Worm (Caenorhabditis elegans) whole organism, young adult: Measurements from ENCODE around the gene F57C2.4.
A peak's percentile ranks its signal among the peaks of the same experiment; 100 is the strongest.

Source experiments
- C06A6.2 ChIP-seq: fragments of 200-800 bp; sonication (Bioruptor generic); conservative IDR thresholded peaks from 2 replicates; pipeline ENCODE4 v1.3.6; 2022; ENCODE audit warnings: missing genetic modification characterization, missing compliant biosample characterization
- C17E4.6 ChIP-seq: fragments of 200-800 bp; sonication (Bioruptor generic); IDR thresholded peaks from 2 replicates; pipeline ENCODE4 v1.3.6; 2022; ENCODE audit warnings: missing genetic modification reagents, missing genetic modification characterization, missing compliant biosample characterization
- D2030.7 ChIP-seq: fragments of 200-800 bp; sonication (Bioruptor generic); IDR thresholded peaks from 2 replicates; pipeline ENCODE4 v1.3.6; 2022; ENCODE audit warnings: missing genetic modification reagents, missing genetic modification characterization, missing compliant biosample characterization
- F22D6.2 ChIP-seq: sonication (generic microtip); optimal IDR thresholded peaks from 2 replicates; lab custom pipeline; 2016; ENCODE audit warnings: mild to moderate bottlenecking, missing genetic modification characterization, missing compliant biosample characterization
- F37B4.10 ChIP-seq: fragments of 200-800 bp; sonication (Bioruptor generic); IDR thresholded peaks from 2 replicates; pipeline ENCODE4 v1.3.6; 2022; ENCODE audit warnings: missing genetic modification characterization, missing compliant biosample characterization
- F39B2.1 ChIP-seq: fragments of 200-800 bp; sonication (Bioruptor generic); IDR thresholded peaks from 2 replicates; pipeline ENCODE4 v1.3.6; 2022; ENCODE audit warnings: missing genetic modification reagents, missing genetic modification characterization, missing compliant biosample characterization
- Y53F4B.3 ChIP-seq: fragments of 200-800 bp; sonication (Bioruptor generic); IDR thresholded peaks from 2 replicates; pipeline ENCODE4 v1.3.6; 2022; ENCODE audit warnings: missing genetic modification reagents, missing genetic modification characterization, missing compliant biosample characterization
- Y53G8AR.9 ChIP-seq: fragments of 200-800 bp; sonication (Bioruptor generic); conservative IDR thresholded peaks from 2 replicates; pipeline ENCODE4 v1.3.6; 2022; ENCODE audit warnings: missing genetic modification reagents, missing genetic modification characterization, missing compliant biosample characterization
- Y67H2A.10 ChIP-seq: fragments of 200-800 bp; sonication (Bioruptor generic); conservative IDR thresholded peaks from 2 replicates; pipeline ENCODE4 v1.3.6; 2022; ENCODE audit warnings: missing genetic modification reagents, missing genetic modification characterization, missing compliant biosample characterization
- ZK185.1 ChIP-seq: sonication (generic microtip); optimal IDR thresholded peaks from 2 replicates; lab custom pipeline; 2016; ENCODE audit warnings: mild to moderate bottlenecking, missing genetic modification characterization, missing compliant biosample characterization; ENCODE audit not compliant: poor library complexity, severe bottlenecking
- akir-1 ChIP-seq: fragments of 200-800 bp; sonication (Bioruptor generic); optimal IDR thresholded peaks from 2 replicates; lab custom pipeline; 2018; ENCODE audit warnings: mild to moderate bottlenecking, missing genetic modification characterization, moderate library complexity, missing compliant biosample characterization
- aptf-2 ChIP-seq: fragments of 200-800 bp; sonication (Bioruptor generic); conservative IDR thresholded peaks from 2 replicates; pipeline ENCODE4 v1.3.6; 2022; ENCODE audit warnings: missing genetic modification reagents, missing genetic modification characterization, missing compliant biosample characterization
- aptf-3 ChIP-seq: fragments of 200-800 bp; sonication (Bioruptor generic); IDR thresholded peaks from 2 replicates; pipeline ENCODE4 v1.3.6; 2022; ENCODE audit warnings: missing genetic modification characterization, missing compliant biosample characterization
- atf-7 ChIP-seq: sonication (generic microtip); optimal IDR thresholded peaks from 2 replicates; lab custom pipeline; 2017; ENCODE audit warnings: mild to moderate bottlenecking, missing genetic modification characterization, missing compliant biosample characterization
- athp-1 ChIP-seq: sonication (generic microtip); optimal IDR thresholded peaks from 2 replicates; lab custom pipeline; 2017; ENCODE audit warnings: mild to moderate bottlenecking, missing genetic modification characterization, missing compliant biosample characterization
- attf-5 ChIP-seq: fragments of 200-800 bp; sonication (Bioruptor generic); optimal IDR thresholded peaks from 2 replicates; lab custom pipeline; 2018; ENCODE audit warnings: mild to moderate bottlenecking, missing genetic modification characterization, missing compliant biosample characterization
- attf-6 ChIP-seq: fragments of 200-800 bp; sonication (Bioruptor generic); IDR thresholded peaks from 2 replicates; pipeline ENCODE4 v1.3.6; 2022; ENCODE audit warnings: missing genetic modification reagents, missing genetic modification characterization, missing compliant biosample characterization
- bed-2 ChIP-seq: fragments of 200-800 bp; sonication (Bioruptor generic); IDR thresholded peaks from 2 replicates; pipeline ENCODE4 v1.3.6; 2022; ENCODE audit warnings: missing genetic modification reagents, missing genetic modification characterization, missing compliant biosample characterization
- ccch-3 ChIP-seq: fragments of 200-800 bp; sonication (Bioruptor generic); optimal IDR thresholded peaks from 2 replicates; lab custom pipeline; 2018; ENCODE audit warnings: mild to moderate bottlenecking, missing genetic modification characterization, missing compliant biosample characterization
- cebp-1 ChIP-seq, 2 experiments: fragments of 200-800 bp in 1 of 2; sonication (Bioruptor generic) in 1 of 2; sonication (generic microtip) in 1 of 2; IDR thresholded peaks in 1 of 2; optimal IDR thresholded peaks in 1 of 2; 2 replicates each; pipeline versions ENCODE4 v1.3.6 to Lab custom; 2017 to 2022; ENCODE audit warnings: missing compliant biosample characterization in 2 of 2, missing genetic modification characterization in 2 of 2, mild to moderate bottlenecking in 1 of 2, missing genetic modification reagents in 1 of 2, moderate library complexity in 1 of 2
- ceh-100 ChIP-seq: fragments of 200-800 bp; sonication (Bioruptor generic); IDR thresholded peaks from 2 replicates; pipeline ENCODE4 v1.3.6; 2022; ENCODE audit warnings: missing genetic modification reagents, missing genetic modification characterization, missing compliant biosample characterization
- ceh-40 ChIP-seq: fragments of 200-800 bp; sonication (Bioruptor generic); IDR thresholded peaks from 2 replicates; pipeline ENCODE4 v1.3.6; 2022; ENCODE audit warnings: missing genetic modification characterization, missing compliant biosample characterization
- chd-7 ChIP-seq: sonication (generic microtip); optimal IDR thresholded peaks from 2 replicates; lab custom pipeline; 2016; ENCODE audit warnings: mild to moderate bottlenecking, missing genetic modification characterization, moderate library complexity, missing compliant biosample characterization
- dox-1 ChIP-seq: fragments of 200-800 bp; sonication (Bioruptor generic); IDR thresholded peaks from 2 replicates; pipeline ENCODE4 v1.3.6; 2022; ENCODE audit warnings: missing genetic modification reagents, missing genetic modification characterization, missing compliant biosample characterization
- efl-1 ChIP-seq: fragments of 150-350 bp; optimal IDR thresholded peaks from 2 replicates; lab custom pipeline; 2014; ENCODE audit warnings: missing biosample characterization, missing genetic modification reagents, missing genetic modification characterization
- egl-18 ChIP-seq: fragments of 200-800 bp; sonication (Bioruptor generic); IDR thresholded peaks from 2 replicates; pipeline ENCODE4 v1.3.6; 2022; ENCODE audit warnings: missing genetic modification reagents, missing genetic modification characterization, missing compliant biosample characterization
- him-1 ChIP-seq: sonication (generic microtip); optimal IDR thresholded peaks from 2 replicates; lab custom pipeline; 2016; ENCODE audit warnings: missing genotype, missing genetic modification reagents, missing genetic modification characterization, missing compliant biosample characterization
- hrde-1 ChIP-seq: sonication (generic microtip); optimal IDR thresholded peaks from 2 replicates; lab custom pipeline; 2016; ENCODE audit warnings: missing genetic modification characterization, mild to moderate bottlenecking, missing compliant biosample characterization, moderate library complexity, missing genotype, missing genetic modification reagents, borderline replicate concordance
- let-526 ChIP-seq: fragments of 200-800 bp; sonication (Bioruptor generic); IDR thresholded peaks from 2 replicates; pipeline ENCODE4 v1.3.6; 2022; ENCODE audit warnings: missing genetic modification reagents, missing genetic modification characterization, missing compliant biosample characterization
- lin-35 ChIP-seq, 3 experiments: fragments of 150-350 bp in 2 of 3; sonication (generic microtip) in 1 of 3; optimal IDR thresholded peaks; 2 replicates each; lab custom pipeline; 2014 to 2018; ENCODE audit warnings: missing biosample characterization in 3 of 3, missing genetic modification characterization in 3 of 3, missing genetic modification reagents in 3 of 3
- lin-40 ChIP-seq: sonication (generic microtip); optimal IDR thresholded peaks from 2 replicates; lab custom pipeline; 2016; ENCODE audit warnings: missing genetic modification characterization, mild to moderate bottlenecking, missing compliant biosample characterization, missing genotype, missing genetic modification reagents
- lir-1 ChIP-seq: fragments of 200-800 bp; sonication (Bioruptor generic); conservative IDR thresholded peaks from 2 replicates; pipeline ENCODE4 v1.3.6; 2022; ENCODE audit warnings: missing genetic modification reagents, missing genetic modification characterization, missing compliant biosample characterization
- madf-6 ChIP-seq: fragments of 200-800 bp; sonication (Bioruptor generic); IDR thresholded peaks from 2 replicates; pipeline ENCODE4 v1.3.6; 2022; ENCODE audit warnings: missing genetic modification reagents, missing genetic modification characterization, missing compliant biosample characterization
- mcd-1 ChIP-seq: fragments of 200-800 bp; sonication (Bioruptor generic); IDR thresholded peaks from 2 replicates; pipeline ENCODE4 v1.3.6; 2022; ENCODE audit warnings: missing genetic modification reagents, missing genetic modification characterization, missing compliant biosample characterization
- nhr-120 ChIP-seq: fragments of 200-800 bp; sonication (Bioruptor generic); IDR thresholded peaks from 2 replicates; pipeline ENCODE4 v1.3.6; 2022; ENCODE audit warnings: missing genetic modification characterization, missing compliant biosample characterization
- pbrm-1 ChIP-seq: fragments of 200-800 bp; sonication (Bioruptor generic); IDR thresholded peaks from 2 replicates; pipeline ENCODE4 v1.3.6; 2022; ENCODE audit warnings: missing genetic modification reagents, missing genetic modification characterization, missing compliant biosample characterization
- rec-8 ChIP-seq, 2 experiments: sonication (generic microtip); optimal IDR thresholded peaks; 2 replicates each; lab custom pipeline; 2016; ENCODE audit warnings: mild to moderate bottlenecking in 2 of 2, missing genetic modification characterization in 2 of 2, missing genetic modification reagents in 2 of 2, missing genotype in 2 of 2, missing biosample characterization in 1 of 2, missing compliant biosample characterization in 1 of 2, moderate library complexity in 1 of 2
- repo-1 ChIP-seq: sonication (generic microtip); optimal IDR thresholded peaks from 2 replicates; lab custom pipeline; 2017; ENCODE audit warnings: mild to moderate bottlenecking, missing genetic modification characterization, missing compliant biosample characterization
- snpc-3.4 ChIP-seq: sonication (generic microtip); optimal IDR thresholded peaks from 2 replicates; lab custom pipeline; 2017; ENCODE audit warnings: missing genetic modification characterization, mild to moderate bottlenecking, missing compliant biosample characterization, antibody characterized with exemption, moderate library complexity, missing genotype, missing genetic modification reagents
- somi-1 ChIP-seq: fragments of 200-800 bp; sonication (Bioruptor generic); optimal IDR thresholded peaks from 2 replicates; lab custom pipeline; 2018; ENCODE audit warnings: mild to moderate bottlenecking, missing genetic modification characterization, missing compliant biosample characterization
- tbp1 ChIP-seq: fragments of 200-800 bp; sonication (Bioruptor generic); optimal IDR thresholded peaks from 2 replicates; lab custom pipeline; 2018; ENCODE audit warnings: mild to moderate bottlenecking, missing genetic modification characterization, missing compliant biosample characterization
- unc-130 ChIP-seq: sonication (generic microtip); optimal IDR thresholded peaks from 2 replicates; lab custom pipeline; 2016; ENCODE audit warnings: missing genetic modification reagents, missing genetic modification characterization, missing compliant biosample characterization
- xnd-1 ChIP-seq: sonication (generic microtip); optimal IDR thresholded peaks from 2 replicates; lab custom pipeline; 2016; ENCODE audit warnings: missing genotype, missing genetic modification reagents, missing genetic modification characterization, missing compliant biosample characterization
- ztf-18 ChIP-seq: sonication (generic microtip); optimal IDR thresholded peaks from 2 replicates; lab custom pipeline; 2016; ENCODE audit warnings: missing genotype, mild to moderate bottlenecking, missing genetic modification characterization, missing compliant biosample characterization
- ztf-26 ChIP-seq: sonication (generic microtip); optimal IDR thresholded peaks from 2 replicates; lab custom pipeline; 2017; ENCODE audit warnings: missing genetic modification characterization, missing compliant biosample characterization
- ztf-28 ChIP-seq: fragments of 200-800 bp; sonication (Bioruptor generic); IDR thresholded peaks from 2 replicates; pipeline ENCODE4 v1.3.6; 2022; ENCODE audit warnings: missing genetic modification reagents, missing genetic modification characterization, missing compliant biosample characterization
- ztf-3 ChIP-seq: fragments of 200-800 bp; sonication (Bioruptor generic); optimal IDR thresholded peaks from 2 replicates; lab custom pipeline; 2018; ENCODE audit warnings: mild to moderate bottlenecking, missing genetic modification characterization, missing compliant biosample characterization

F57C2.4 gene

DNA sequence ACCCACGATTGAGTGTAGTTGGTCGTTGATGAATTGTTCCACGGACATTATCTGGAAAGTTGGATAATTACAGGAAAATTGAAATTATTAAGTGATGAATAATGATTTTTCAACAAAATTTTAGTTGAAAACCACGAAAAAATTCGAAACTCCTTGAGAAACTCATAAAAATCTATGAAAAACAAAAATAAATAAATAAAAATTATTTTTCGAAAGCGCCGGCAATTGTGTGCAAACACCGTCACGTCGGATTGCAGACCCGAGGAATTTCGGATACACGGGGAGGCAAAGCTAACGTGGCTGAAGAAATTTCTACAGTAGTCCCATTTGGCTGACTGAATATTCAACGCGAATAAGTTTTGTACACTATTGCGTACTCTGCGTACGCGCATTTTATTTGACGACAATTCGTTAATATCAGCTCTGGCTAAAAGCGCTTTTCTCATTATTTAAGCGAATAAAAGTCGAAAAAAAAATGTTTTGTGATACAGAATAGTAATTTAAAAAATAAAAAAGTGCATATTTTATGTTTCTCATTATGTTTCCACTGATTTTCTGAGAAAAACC, 36.5 kb downstream of the F57C2.4 start, which contains the start of gene mog-4 (continued):
- peak; percentile 99 for TF ChIP-seq aptf-2 (GFP tag; lab: Robert Waterston, UW)
- TF ChIP-seq dox-1 (GFP tag; lab: Robert Waterston, UW) = peak; percentile 100
- TF ChIP-seq Y53F4B.3 (GFP tag; lab: Robert Waterston, UW) = peak; percentile 93
- peak; percentile 65 for TF ChIP-seq efl-1 (GFP tag; lab: Kevin White, UChicago)
- TF ChIP-seq hrde-1 (tag; lab: Kevin White, UChicago) = peak; percentile 85
- peak; percentile 82 for TF ChIP-seq ztf-18
- TF ChIP-seq egl-18 (GFP tag; lab: Robert Waterston, UW) = peak; percentile 97
- TF ChIP-seq attf-6 (GFP tag; lab: Robert Waterston, UW) = peak; percentile 92
- peak; percentile 96 for TF ChIP-seq ceh-100 (GFP tag; lab: Robert Waterston, UW)
- peak; percentile 84 for TF ChIP-seq him-1 (tag; lab: Kevin White, UChicago)
- peak; percentile 99 for TF ChIP-seq Y67H2A.10 (GFP tag; lab: Robert Waterston, UW)
- TF ChIP-seq ccch-3 (GFP tag; lab: Kevin White, UChicago) = peak; percentile 97
- TF ChIP-seq mcd-1 (GFP tag; lab: Robert Waterston, UW) = peak; percentile 99
- peak; percentile 97 for TF ChIP-seq athp-1 (tag; lab: Kevin White, UChicago)
- peak; percentile 95 for TF ChIP-seq ceh-40 (GFP tag; lab: Robert Waterston, UW)
- TF ChIP-seq aptf-3 (GFP tag; lab: Robert Waterston, UW) = peak; percentile 95
- peak; percentile 62 to 86 for TF ChIP-seq rec-8 (tag; optimal IDR thresholded peaks at IDR 0.05; lab: Kevin White, UChicago)
- peak; percentile 96 for TF ChIP-seq somi-1
- peak; percentile 84 for TF ChIP-seq chd-7 (tag; lab: Kevin White, UChicago)
- TF ChIP-seq unc-130 (GFP tag; lab: Kevin White, UChicago) = peak; percentile 97
- peak; percentile 96 for TF ChIP-seq ztf-26 (tag; lab: Kevin White, UChicago)
- peak; percentile 99 for TF ChIP-seq lir-1
- TF ChIP-seq lin-40 = peak; percentile 98
- peak in 2 of 3 experiments; percentile 26 to 84 for TF ChIP-seq lin-35 (GFP tag; optimal IDR thresholded peaks at IDR 0.05; lab: Kevin White, UChicago)
- peak; percentile 99 for TF ChIP-seq madf-6 (GFP tag; lab: Robert Waterston, UW)
- peak; percentile 98 for TF ChIP-seq C06A6.2 (GFP tag; lab: Robert Waterston, UW)
- TF ChIP-seq ztf-3 (GFP tag; lab: Kevin White, UChicago) = peak; percentile 81
- TF ChIP-seq nhr-120 (GFP tag; lab: Robert Waterston, UW) = peak; percentile 98
- peak; percentile 100 for TF ChIP-seq D2030.7 (GFP tag; lab: Robert Waterston, UW)
- peak; percentile 84 for TF ChIP-seq atf-7
- TF ChIP-seq snpc-3.4 (tag; lab: Kevin White, UChicago) = peak; percentile 18
- TF ChIP-seq cebp-1 (GFP tag; IDR thresholded peaks at IDR 0.05; lab: Robert Waterston, UW) = peak; percentile 97
- TF ChIP-seq cebp-1 (tag; optimal IDR thresholded peaks at IDR 0.05; lab: Kevin White, UChicago) = peak; percentile 94
- TF ChIP-seq Y53G8AR.9 (GFP tag; lab: Robert Waterston, UW) = peak; percentile 99
- peak; percentile 89 for TF ChIP-seq F22D6.2 (tag; lab: Kevin White, UChicago)
- peak; percentile 100 for TF ChIP-seq let-526
- peak; percentile 86 for TF ChIP-seq xnd-1 (tag; lab: Kevin White, UChicago)
- TF ChIP-seq F37B4.10 (GFP tag; lab: Robert Waterston, UW) = peak; percentile 96
- peak; percentile 100 for TF ChIP-seq bed-2 (GFP tag; lab: Robert Waterston, UW)
- TF ChIP-seq ZK185.1 = peak; percentile 97
- TF ChIP-seq attf-5 (GFP tag; lab: Kevin White, UChicago) = peak; percentile 99
- peak; percentile 99 for TF ChIP-seq pbrm-1 (GFP tag; lab: Robert Waterston, UW)
- peak; percentile 95 for TF ChIP-seq F39B2.1 (GFP tag; lab: Robert Waterston, UW)
- peak; percentile 100 for TF ChIP-seq C17E4.6
- peak; percentile 76 for TF ChIP-seq tbp1 (GFP tag; lab: Kevin White, UChicago)
- peak; percentile 84 for TF ChIP-seq repo-1 (tag; lab: Kevin White, UChicago)
- peak; percentile 89 for TF ChIP-seq akir-1 (GFP tag; lab: Kevin White, UChicago)
- peak; percentile 100 for TF ChIP-seq ztf-28 (GFP tag; lab: Robert Waterston, UW)
